Fruit fly (Drosophila melanogaster): ENCODE data around the gene CG7945.

Gene CG7945

DNA sequence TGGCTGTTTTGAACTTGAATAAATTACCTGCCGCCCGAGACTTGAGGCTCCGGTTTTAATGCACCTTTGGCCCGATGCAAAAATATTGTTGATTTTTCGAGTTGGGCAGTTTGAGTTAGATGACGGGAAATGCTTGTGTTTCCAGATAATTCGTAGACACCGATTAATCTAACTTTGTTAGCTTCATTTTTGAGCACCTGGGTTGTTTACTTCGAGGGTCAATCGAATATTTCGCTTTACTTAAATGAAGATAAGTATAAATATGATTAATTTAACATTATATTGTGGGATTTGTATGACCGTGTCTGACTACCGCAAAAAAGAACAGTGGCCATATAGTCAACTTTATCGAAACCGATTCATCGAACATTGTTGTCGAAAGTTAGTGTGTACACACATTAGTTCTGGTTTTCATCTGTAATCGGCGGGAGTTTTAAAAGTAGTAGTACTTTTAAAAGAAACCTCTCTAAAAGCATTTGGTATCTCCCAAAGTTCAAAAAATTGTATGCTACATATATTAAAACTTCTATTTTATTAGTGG is at the start of gene CG7945:
TSS of gene CG7945 (minus strand) at position 332 of the 541 bp plus-strand sequence.
- TF ChIP-seq CG15710 (tag; optimal IDR thresholded peaks at IDR 0.05): no peak

DNA sequence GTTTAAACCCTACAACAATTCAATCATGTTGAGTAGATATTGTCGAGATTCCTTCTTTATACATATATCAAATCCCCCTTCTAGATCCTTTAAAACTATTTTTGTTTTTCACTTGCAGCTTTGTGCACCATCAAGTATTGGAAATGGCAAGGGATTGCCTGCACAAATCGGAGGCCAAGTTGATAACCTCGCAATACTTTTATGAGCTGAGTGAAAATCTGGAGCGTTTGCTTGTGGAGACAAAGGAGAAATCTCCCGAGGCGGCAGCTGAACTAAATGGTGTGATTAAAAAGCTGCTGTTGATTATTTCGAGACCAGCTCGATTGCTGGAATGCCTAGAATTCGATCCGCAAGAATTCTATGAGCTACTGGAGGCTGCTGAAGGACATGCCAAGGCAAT is 46.6 kb upstream of the CG7945 start:
- no peak for TF ChIP-seq Snoo (tag; optimal IDR thresholded peaks at IDR 0.05)
- no peak for TF ChIP-seq CG8301 (tag; optimal IDR thresholded peaks at IDR 0.05)
- no peak for TF ChIP-seq EcR (GFP tag; optimal IDR thresholded peaks at IDR 0.05)
- TF ChIP-seq CG15710 (tag; optimal IDR thresholded peaks at IDR 0.05): no peak

DNA sequence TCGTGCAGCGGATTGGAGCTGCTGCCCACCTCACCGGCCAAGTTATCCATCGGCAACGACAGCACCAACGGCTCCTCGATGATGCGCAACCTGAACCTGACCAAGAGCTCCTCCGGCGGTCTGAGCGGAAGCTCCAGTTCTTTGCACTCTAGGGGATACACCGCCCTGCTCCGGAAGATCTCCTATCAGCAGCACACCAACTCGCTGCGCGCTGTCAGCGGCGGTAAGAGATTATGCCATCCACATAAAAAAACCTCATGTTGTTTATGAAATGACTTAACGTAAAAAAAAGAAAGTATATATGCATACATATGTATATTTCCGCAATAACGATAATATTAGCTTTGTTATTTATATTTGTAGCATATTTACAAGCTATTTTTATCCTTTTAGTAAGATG is 44.8 kb upstream of the CG7945 start:
- TF ChIP-seq EcR (GFP tag; optimal IDR thresholded peaks at IDR 0.05) (peak; percentile 68), gl (tag; optimal IDR thresholded peaks at IDR 0.05) (no peak)

DNA sequence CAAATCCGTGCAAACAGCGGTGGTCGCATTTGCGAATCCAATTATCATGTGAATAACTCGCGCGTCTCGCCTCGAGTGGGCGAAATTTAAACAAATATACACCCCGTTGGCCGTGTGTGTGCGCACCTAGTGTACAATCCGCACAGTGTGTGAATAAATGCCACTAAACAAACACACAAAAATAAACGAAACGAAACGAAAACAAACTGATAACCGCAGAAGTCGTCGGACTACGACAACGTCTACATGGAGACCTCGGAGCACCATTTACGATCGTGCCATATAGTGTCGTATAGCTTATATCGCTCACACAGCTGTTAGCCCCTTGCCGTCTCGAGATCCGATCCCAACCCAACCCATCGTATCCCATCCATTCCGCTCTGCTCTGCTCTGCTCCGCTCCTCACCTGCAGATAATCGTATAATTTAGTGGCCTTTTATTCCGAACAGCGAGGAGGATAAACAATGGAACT is 42.6 kb upstream of the CG7945 start:
- TF ChIP-seq CG13204 (GFP tag; optimal IDR thresholded peaks at IDR 0.05) (no peak), EcR (GFP tag; optimal IDR thresholded peaks at IDR 0.05) (peak; percentile 82), Ets98B (GFP tag; IDR thresholded peaks at IDR 0.05) (peak; percentile 24; the same call in 1 of the 2 replicates), CG8159 (tag; optimal IDR thresholded peaks at IDR 0.05) (no peak), CG34367 (tag; optimal IDR thresholded peaks at IDR 0.05) (no peak), CG14655 (GFP tag; optimal IDR thresholded peaks at IDR 0.05) (no peak), D1 (tag; optimal IDR thresholded peaks at IDR 0.05) (no peak), CG12605 (GFP tag; IDR thresholded peaks at IDR 0.05) (peak; percentile 61; the same call in 1 of the 2 replicates), Snoo (tag; optimal IDR thresholded peaks at IDR 0.05) (no peak), CG4496 (GFP tag; IDR thresholded peaks at IDR 0.05) (peak; percentile 53; the same call in 1 of the 3 replicates), Pif1B (GFP tag; optimal IDR thresholded peaks at IDR 0.05) (peak; percentile 25), fd96Ca (GFP tag; IDR thresholded peaks at IDR 0.05) (peak; percentile 57; the same call in 1 of the 3 replicates), CG8301 (tag; optimal IDR thresholded peaks at IDR 0.05) (no peak)

DNA sequence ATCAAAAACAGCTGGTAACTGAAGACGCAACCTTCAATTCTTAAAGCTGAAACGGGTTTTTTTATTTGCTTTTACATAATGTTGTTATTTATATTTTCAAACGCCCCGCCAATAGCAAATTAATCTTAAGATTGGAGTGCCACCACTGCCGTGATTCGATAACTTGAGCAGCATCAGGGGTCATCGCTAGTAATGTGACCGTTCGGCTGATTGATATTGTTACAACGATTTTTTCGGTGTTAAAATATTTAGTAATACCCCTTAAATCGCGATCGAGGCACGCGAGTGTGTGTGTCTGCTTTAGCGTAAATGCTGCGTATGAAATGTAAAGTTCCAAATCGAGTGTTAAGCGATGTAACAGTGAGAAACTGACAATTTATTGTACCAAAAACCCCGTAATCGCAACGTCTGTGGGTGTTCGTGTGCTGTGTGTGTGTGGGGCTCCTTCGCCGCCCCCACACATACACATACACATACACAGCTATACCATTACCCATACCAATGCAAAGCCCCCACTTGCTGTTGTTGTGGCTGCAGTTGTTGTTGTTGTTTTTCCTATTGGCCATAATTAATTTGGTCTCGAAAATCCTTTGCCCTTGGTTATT is 42.0 kb upstream of the CG7945 start, which contains the start of gene dop:
TSS of gene dop (plus strand) at position 185 of the 605 bp plus-strand sequence.
- TF ChIP-seq CG15710 (tag; optimal IDR thresholded peaks at IDR 0.05) (no peak), CG32121 (GFP tag; IDR thresholded peaks at IDR 0.05) (no peak), Snoo (tag; optimal IDR thresholded peaks at IDR 0.05) (peak; percentile 20), Pif1A (GFP tag; optimal IDR thresholded peaks at IDR 0.05) (no peak)

DNA sequence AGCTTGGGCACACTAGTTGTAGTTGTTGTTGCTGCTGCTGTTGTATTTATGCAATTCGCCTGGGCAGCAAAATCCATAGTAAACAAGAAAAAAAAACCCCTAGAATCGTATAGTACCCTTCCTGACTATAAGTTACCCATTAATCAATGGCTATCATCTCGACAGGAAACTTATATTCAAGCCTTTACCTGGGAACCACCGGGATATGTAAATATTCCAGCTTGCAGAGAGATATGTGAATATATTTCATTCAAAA is 39.8 kb upstream of the CG7945 start:
- TF ChIP-seq CG13204 (GFP tag; optimal IDR thresholded peaks at IDR 0.05) (no peak), Pif1B (GFP tag; optimal IDR thresholded peaks at IDR 0.05) (no peak), CG32121 (GFP tag; IDR thresholded peaks at IDR 0.05) (no peak), CG14655 (GFP tag; optimal IDR thresholded peaks at IDR 0.05) (no peak), CG17806 (tag; optimal IDR thresholded peaks at IDR 0.05) (no peak), fd96Ca (GFP tag; IDR thresholded peaks at IDR 0.05) (no peak), CG8159 (tag; optimal IDR thresholded peaks at IDR 0.05) (no peak), CG34367 (tag; optimal IDR thresholded peaks at IDR 0.05) (no peak), CG9948 (tag; optimal IDR thresholded peaks at IDR 0.05) (no peak), D1 (tag; optimal IDR thresholded peaks at IDR 0.05) (no peak), rn (GFP tag; IDR thresholded peaks at IDR 0.05) (no peak)

DNA sequence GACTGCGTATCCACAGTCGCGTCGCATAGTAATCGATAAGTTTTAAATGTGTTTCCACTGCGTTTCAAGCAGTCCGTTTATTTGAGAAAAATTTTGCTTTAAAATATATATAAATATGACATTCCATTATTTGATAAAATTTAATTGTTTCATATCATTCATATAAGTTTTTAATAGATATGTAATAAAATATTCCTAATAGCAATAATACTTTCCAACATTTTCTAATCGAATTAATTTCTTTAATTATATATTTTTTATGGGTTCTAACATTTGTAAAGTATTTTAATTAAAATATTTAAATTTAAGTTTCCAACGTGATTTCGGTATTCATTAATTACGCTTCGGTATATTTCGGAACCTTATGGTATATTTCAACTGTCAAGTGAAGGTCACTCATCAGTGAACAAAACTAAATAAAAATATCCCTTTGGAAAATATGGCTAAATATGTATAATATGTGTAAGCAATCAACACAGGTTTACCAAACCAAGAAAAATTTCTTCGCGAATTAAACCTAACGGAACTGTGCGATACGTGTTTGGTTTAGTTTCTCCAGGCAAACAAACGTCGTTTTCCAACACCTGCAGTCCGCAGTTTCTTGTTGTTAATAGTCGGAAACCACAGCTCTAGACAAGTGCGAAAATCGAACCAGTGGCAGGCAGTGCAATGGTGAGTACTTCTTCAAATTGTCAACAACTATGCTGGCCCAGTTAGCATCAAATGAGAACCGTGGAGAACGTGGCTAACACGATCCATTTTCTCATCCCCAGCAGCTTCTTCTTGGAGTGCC is 39.3 kb upstream of the CG7945 start, which contains the start of the genes CG7739 and SCCRO:
TSS of gene CG7739 (minus strand) at position 8 of the 793 bp plus-strand sequence.
TSS of gene SCCRO (plus strand) at position 370 of the 793 bp plus-strand sequence.
- TF ChIP-seq CG15710 (tag; optimal IDR thresholded peaks at IDR 0.05) (peak; percentile 51), Ets98B (GFP tag; IDR thresholded peaks at IDR 0.05) (peak; percentile 62), CG34367 (tag; optimal IDR thresholded peaks at IDR 0.05) (peak; percentile 9), CG32121 (GFP tag; IDR thresholded peaks at IDR 0.05) (peak; percentile 57; the same call in 1 of the 2 replicates), EcR (GFP tag; optimal IDR thresholded peaks at IDR 0.05) (no peak), CG8301 (tag; optimal IDR thresholded peaks at IDR 0.05) (peak; percentile 3), D1 (tag; optimal IDR thresholded peaks at IDR 0.05) (peak; percentile 45), Pif1A (GFP tag; optimal IDR thresholded peaks at IDR 0.05) (no peak), CG8159 (tag; optimal IDR thresholded peaks at IDR 0.05) (peak; percentile 25), Pif1B (GFP tag; optimal IDR thresholded peaks at IDR 0.05) (no peak), CG10348 (GFP tag; IDR thresholded peaks at IDR 0.05) (no peak), CG14655 (GFP tag; optimal IDR thresholded peaks at IDR 0.05) (no peak), CG17806 (tag; optimal IDR thresholded peaks at IDR 0.05) (peak; percentile 58), CG4496 (GFP tag; IDR thresholded peaks at IDR 0.05) (peak; percentile 71; the same call in 2 of the 3 replicates), fd96Ca (GFP tag; IDR thresholded peaks at IDR 0.05) (0 out of 3 replicates have a peak, but pooled peaks have one; percentile 49), rn (GFP tag; IDR thresholded peaks at IDR 0.05) (no peak), CG12605 (GFP tag; IDR thresholded peaks at IDR 0.05) (0 out of 2 replicates have a peak, but pooled peaks have one; percentile 51), gl (tag; optimal IDR thresholded peaks at IDR 0.05) (no peak), CG13204 (GFP tag; optimal IDR thresholded peaks at IDR 0.05) (no peak), CG9948 (tag; optimal IDR thresholded peaks at IDR 0.05) (peak; percentile 58), Snoo (tag; optimal IDR thresholded peaks at IDR 0.05) (peak; percentile 42)

Data from whole organism, pupa.